Worm (Caenorhabditis elegans): ENCODE measurements around the gene F23B12.4.

DNA sequence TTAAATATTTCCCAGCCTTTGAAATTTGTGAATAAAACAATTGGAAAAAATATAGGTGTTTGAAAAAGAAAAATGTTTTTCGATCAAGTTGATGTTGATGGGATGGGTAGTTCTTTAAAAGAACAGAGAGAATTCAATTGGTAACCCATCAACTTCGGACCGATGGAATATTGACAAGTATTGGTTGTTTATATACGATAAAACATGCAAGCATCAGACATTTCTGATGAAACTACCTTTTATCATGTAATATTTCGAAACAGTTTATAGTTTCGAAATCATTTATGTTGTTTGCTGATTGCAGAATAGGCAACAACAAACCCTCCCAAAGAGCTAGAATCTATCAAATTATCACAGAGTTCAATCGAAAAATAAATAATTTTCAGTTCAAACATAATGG lies 31.0 kb upstream of the F23B12.4 start:
- TF ChIP-seq nhr-77 (tag; optimal IDR thresholded peaks at IDR 0.05) (no peak), nfya-1 (tag; optimal IDR thresholded peaks at IDR 0.05; ENCODE audit: insufficient read depth) (no peak), fos-1 (tag; optimal IDR thresholded peaks at IDR 0.05) (no peak)

Measured in whole organism, L3 larva.